Worm (Caenorhabditis elegans) whole organism, late embryonic: ENCODE data around the gene nhr-12.

ENCODE experiments used
- F13H6.1 ChIP-seq: sonication (generic microtip); optimal IDR thresholded peaks from 2 replicates; lab custom pipeline; 2016; ENCODE audit warnings: missing genetic modification characterization, missing compliant biosample characterization
- K02D7.2 ChIP-seq: sonication (generic microtip); optimal IDR thresholded peaks from 2 replicates; lab custom pipeline; 2017; ENCODE audit warnings: mild to moderate bottlenecking, missing genetic modification characterization, missing compliant biosample characterization
- Y22D7AL.16 ChIP-seq: sonication (generic microtip); optimal IDR thresholded peaks from 2 replicates; lab custom pipeline; 2016; ENCODE audit warnings: missing genetic modification characterization, missing compliant biosample characterization
- ceh-18 ChIP-seq: sonication (generic microtip); optimal IDR thresholded peaks from 2 replicates; lab custom pipeline; 2016; ENCODE audit warnings: missing genetic modification characterization, missing compliant biosample characterization
- ceh-19 ChIP-seq: fragments of 200-800 bp; sonication (Bioruptor generic); optimal IDR thresholded peaks from 2 replicates; lab custom pipeline; 2018; ENCODE audit warnings: mild to moderate bottlenecking, missing genetic modification characterization, missing compliant biosample characterization
- ceh-2 ChIP-seq: sonication (generic microtip); optimal IDR thresholded peaks from 2 replicates; lab custom pipeline; 2016; ENCODE audit warnings: missing genotype, missing genetic modification characterization, missing compliant biosample characterization
- ceh-34 ChIP-seq: sonication (generic microtip); optimal IDR thresholded peaks from 2 replicates; lab custom pipeline; 2016; ENCODE audit warnings: mild to moderate bottlenecking, missing genetic modification characterization, missing compliant biosample characterization
- ceh-45 ChIP-seq: fragments of 200-800 bp; sonication (Bioruptor generic); IDR thresholded peaks from 2 replicates; pipeline ENCODE4 v1.3.6; 2022; ENCODE audit warnings: missing genetic modification reagents, missing genetic modification characterization, missing compliant biosample characterization
- ceh-9 ChIP-seq: sonication (generic microtip); optimal IDR thresholded peaks from 2 replicates; lab custom pipeline; 2016; ENCODE audit warnings: mild to moderate bottlenecking, missing genetic modification characterization, inconsistent platforms, missing compliant biosample characterization
- dmd-4 ChIP-seq: sonication (generic microtip); optimal IDR thresholded peaks from 2 replicates; lab custom pipeline; 2016; ENCODE audit warnings: borderline replicate concordance, missing genetic modification characterization, missing compliant biosample characterization
- dve-1 ChIP-seq: sonication (generic microtip); optimal IDR thresholded peaks from 2 replicates; lab custom pipeline; 2017; ENCODE audit warnings: antibody characterized with exemption, mild to moderate bottlenecking, missing genetic modification characterization, missing compliant biosample characterization
- elt-4 ChIP-seq: sonication (generic microtip); optimal IDR thresholded peaks from 2 replicates; lab custom pipeline; 2016; ENCODE audit warnings: missing genetic modification characterization, missing compliant biosample characterization
- ets-4 ChIP-seq: sonication (generic microtip); optimal IDR thresholded peaks from 2 replicates; lab custom pipeline; 2016; ENCODE audit warnings: missing genetic modification characterization, missing compliant biosample characterization
- eyg-1 ChIP-seq: sonication (generic microtip); optimal IDR thresholded peaks from 2 replicates; lab custom pipeline; 2016; ENCODE audit warnings: missing genotype, missing genetic modification characterization, missing compliant biosample characterization
- hlh-15 ChIP-seq: sonication (generic microtip); optimal IDR thresholded peaks from 2 replicates; lab custom pipeline; 2016; ENCODE audit warnings: missing genetic modification characterization, missing compliant biosample characterization
- hlh-30 ChIP-seq: sonication (generic microtip); optimal IDR thresholded peaks from 2 replicates; lab custom pipeline; 2017; ENCODE audit warnings: antibody characterized with exemption, missing genetic modification characterization, missing compliant biosample characterization; ENCODE audit not compliant: insufficient read depth
- hlh-6 ChIP-seq: sonication (generic microtip); optimal IDR thresholded peaks from 2 replicates; lab custom pipeline; 2016; ENCODE audit warnings: missing genotype, missing genetic modification characterization, missing compliant biosample characterization
- lim-6 ChIP-seq: sonication (generic microtip); optimal IDR thresholded peaks from 2 replicates; lab custom pipeline; 2016; ENCODE audit warnings: missing genetic modification characterization, missing compliant biosample characterization
- lin-11 ChIP-seq: fragments of 200-800 bp; sonication (Bioruptor generic); optimal IDR thresholded peaks from 2 replicates; lab custom pipeline; 2018; ENCODE audit warnings: mild to moderate bottlenecking, missing genetic modification characterization, missing compliant biosample characterization
- nfya-1 ChIP-seq: sonication (generic microtip); optimal IDR thresholded peaks from 2 replicates; lab custom pipeline; 2017; ENCODE audit warnings: missing genetic modification characterization, mild to moderate bottlenecking, missing compliant biosample characterization, antibody characterized with exemption, moderate library complexity
- nhr-232 ChIP-seq: sonication (generic microtip); optimal IDR thresholded peaks from 2 replicates; lab custom pipeline; 2016; ENCODE audit warnings: missing genetic modification characterization, missing compliant biosample characterization
- npax-4 ChIP-seq: sonication (generic microtip); optimal IDR thresholded peaks from 2 replicates; lab custom pipeline; 2016; ENCODE audit warnings: missing genetic modification characterization, missing compliant biosample characterization
- odd-2 ChIP-seq: sonication (generic microtip); optimal IDR thresholded peaks from 2 replicates; lab custom pipeline; 2017; ENCODE audit warnings: antibody characterized with exemption, mild to moderate bottlenecking, missing genetic modification characterization, missing compliant biosample characterization
- pha-2 ChIP-seq: sonication (generic microtip); optimal IDR thresholded peaks from 2 replicates; lab custom pipeline; 2017; ENCODE audit warnings: mild to moderate bottlenecking, missing genetic modification characterization, missing compliant biosample characterization
- pha-4 ChIP-seq: fragments of 150-350 bp; optimal IDR thresholded peaks from 2 replicates; lab custom pipeline; 2018; ENCODE audit warnings: missing biosample characterization, missing genetic modification reagents, missing genetic modification characterization
- pros-1 ChIP-seq: fragments of 150-350 bp; optimal IDR thresholded peaks from 2 replicates; lab custom pipeline; 2014; ENCODE audit warnings: missing biosample characterization, missing genetic modification reagents, missing genetic modification characterization
- rnt-1 ChIP-seq: sonication (generic microtip); optimal IDR thresholded peaks from 2 replicates; lab custom pipeline; 2016; ENCODE audit warnings: missing genetic modification characterization, missing compliant biosample characterization
- sox-2 ChIP-seq: fragments of 200-800 bp; sonication (Bioruptor generic); IDR thresholded peaks from 2 replicates; pipeline ENCODE4 v1.3.6; 2022; ENCODE audit warnings: missing genetic modification reagents, missing genetic modification characterization, missing compliant biosample characterization
- syd-9 ChIP-seq: sonication (generic microtip); optimal IDR thresholded peaks from 2 replicates; lab custom pipeline; 2016; ENCODE audit warnings: mild to moderate bottlenecking, missing genetic modification characterization, moderate library complexity, missing compliant biosample characterization
- tbx-2 ChIP-seq: sonication (generic microtip); optimal IDR thresholded peaks from 2 replicates; lab custom pipeline; 2016; ENCODE audit warnings: missing genetic modification characterization, missing compliant biosample characterization
- tbx-7 ChIP-seq: sonication (generic microtip); optimal IDR thresholded peaks from 2 replicates; lab custom pipeline; 2016; ENCODE audit warnings: missing genotype, missing genetic modification characterization, missing compliant biosample characterization
- unc-55 ChIP-seq: sonication (generic microtip); optimal IDR thresholded peaks from 2 replicates; lab custom pipeline; 2017; ENCODE audit warnings: missing biosample characterization, missing genetic modification reagents, missing genetic modification characterization
- zip-5 ChIP-seq: sonication (generic microtip); optimal IDR thresholded peaks from 2 replicates; lab custom pipeline; 2016; ENCODE audit warnings: missing genetic modification characterization, missing compliant biosample characterization
- ztf-16 ChIP-seq: sonication (generic microtip); optimal IDR thresholded peaks from 2 replicates; lab custom pipeline; 2017; ENCODE audit warnings: missing genetic modification characterization, missing compliant biosample characterization

Gene nhr-12

DNA sequence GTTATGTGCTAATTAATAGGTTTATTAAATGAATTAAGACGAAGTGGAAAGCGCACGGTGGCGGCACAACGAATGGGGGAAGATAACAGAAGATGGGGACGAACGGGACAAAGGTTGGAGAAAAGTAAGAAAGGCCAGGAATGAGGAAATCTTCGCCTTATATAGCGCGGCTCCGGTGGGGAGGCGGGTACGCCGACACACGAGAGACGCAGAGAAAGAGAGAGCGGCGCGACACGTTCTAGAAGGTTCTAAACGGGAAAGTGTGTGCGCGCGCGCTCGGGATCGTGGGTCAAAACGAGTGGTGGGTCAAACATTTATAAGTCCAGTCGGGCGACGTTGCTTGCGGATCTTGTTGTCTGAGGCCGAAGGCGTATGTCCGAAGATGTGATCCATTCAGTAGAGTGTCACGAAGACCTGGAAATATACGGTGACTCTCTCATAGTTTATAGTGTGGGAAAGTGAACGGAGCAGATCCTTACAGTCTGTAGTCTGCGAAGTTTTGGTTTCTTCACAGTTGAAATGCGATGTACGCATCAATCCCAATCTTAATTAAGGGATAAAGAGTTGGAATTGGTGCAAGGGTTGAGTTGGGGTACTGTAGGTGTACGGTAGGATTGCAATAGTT lies 34.5 kb downstream of the nhr-12 start:
- 0 out of 2 replicates have a peak, but pooled peaks have one; percentile 33 for TF ChIP-seq ceh-45 (GFP tag; lab: Robert Waterston, UW)

DNA sequence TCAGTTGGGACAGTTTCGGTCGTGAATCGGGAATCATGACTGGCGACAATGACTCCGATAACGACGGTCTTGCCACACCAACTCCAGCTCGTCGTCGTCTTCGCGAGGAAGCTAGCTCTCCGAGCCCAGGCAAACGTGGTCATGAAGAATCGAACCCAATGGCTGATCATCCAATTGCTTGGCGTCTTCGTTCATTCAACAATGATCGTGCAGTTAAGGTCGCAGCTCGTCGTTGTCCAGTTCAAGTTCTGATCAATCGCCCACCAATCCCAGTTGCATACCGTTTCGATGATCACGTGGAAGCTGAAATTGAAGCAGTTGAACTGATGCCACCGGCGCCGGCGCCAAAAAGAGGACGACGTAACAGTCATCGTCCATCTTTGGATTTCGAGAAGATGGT lies 36.7 kb downstream of the nhr-12 start:
- TF ChIP-seq pha-4 (tag; lab: Kevin White, UChicago) (no peak), pros-1 (tag; lab: Kevin White, UChicago) (no peak), tbx-2 (tag; lab: Kevin White, UChicago) (no peak), hlh-6 (tag; lab: Kevin White, UChicago) (no peak), sox-2 (GFP tag; lab: Robert Waterston, UW) (no peak), lin-11 (tag; lab: Kevin White, UChicago) (no peak), npax-4 (tag; lab: Kevin White, UChicago) (no peak), K02D7.2 (no peak), dve-1 (tag; lab: Kevin White, UChicago) (no peak), ztf-16 (no peak), ets-4 (tag; lab: Kevin White, UChicago) (no peak), eyg-1 (tag; lab: Kevin White, UChicago) (no peak), Y22D7AL.16 (tag; lab: Kevin White, UChicago) (no peak), zip-5 (no peak), dmd-4 (tag; lab: Kevin White, UChicago) (no peak), unc-55 (GFP tag; lab: Kevin White, UChicago) (no peak), odd-2 (tag; lab: Kevin White, UChicago) (no peak)
- TF ChIP-seq, all 69 proteins: peak for 0

DNA sequence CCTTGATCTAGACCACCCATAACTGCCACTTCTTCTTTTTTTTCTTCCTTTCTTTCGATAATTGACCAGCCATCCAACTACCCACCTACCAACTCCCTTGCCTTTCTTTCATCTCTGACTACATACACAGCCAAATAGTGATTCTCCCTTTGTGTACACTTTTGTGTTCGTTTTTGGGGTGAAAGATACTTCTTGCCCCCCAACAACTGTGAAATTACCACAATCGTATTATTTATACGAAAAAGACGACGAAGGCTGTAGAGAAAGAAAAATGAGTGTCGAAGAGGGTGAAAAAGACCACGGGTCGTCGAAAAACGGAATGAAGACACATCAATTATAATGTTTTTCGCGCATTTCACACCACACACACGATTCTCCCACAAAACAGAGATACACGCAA lies 37.3 kb downstream of the nhr-12 start:
- TF ChIP-seq nhr-232 (tag; lab: Kevin White, UChicago), result no peak
- no peak for TF ChIP-seq pha-2 (tag; lab: Kevin White, UChicago)
- no peak for TF ChIP-seq elt-4 (tag; lab: Kevin White, UChicago)
- TF ChIP-seq syd-9 (tag; lab: Kevin White, UChicago), result no peak
- no peak for TF ChIP-seq ztf-16
- no peak for TF ChIP-seq ceh-2 (tag; lab: Kevin White, UChicago)
- no peak for TF ChIP-seq unc-55 (GFP tag; lab: Kevin White, UChicago)

ce11 chrV:10044735-10045134 lies 39.1 kb downstream of the nhr-12 start:
- peak; percentile 68 for TF ChIP-seq ceh-34 (tag; lab: Kevin White, UChicago)
- no peak for TF ChIP-seq hlh-6 (tag; lab: Kevin White, UChicago)
- TF ChIP-seq lim-6 (tag; lab: Kevin White, UChicago), result no peak
- peak; percentile 58 for TF ChIP-seq ceh-19 (GFP tag; lab: Kevin White, UChicago)
- TF ChIP-seq eyg-1 (tag; lab: Kevin White, UChicago), result no peak
- TF ChIP-seq rnt-1, result no peak
- TF ChIP-seq ets-4 (tag; lab: Kevin White, UChicago), result no peak

- TF ChIP-seq nfya-1 (tag; lab: Kevin White, UChicago), result no peak
- TF ChIP-seq rnt-1, result no peak
- no peak for TF ChIP-seq hlh-15 (tag; lab: Kevin White, UChicago)
- no peak for TF ChIP-seq hlh-30 (tag; lab: Kevin White, UChicago)
- TF ChIP-seq ceh-9, result no peak
- TF ChIP-seq ztf-16, result no peak
- peak; percentile 62 for TF ChIP-seq ceh-18 (tag; lab: Kevin White, UChicago)
- no peak for TF ChIP-seq tbx-7 (tag; lab: Kevin White, UChicago)
- no peak for TF ChIP-seq F13H6.1
These were observed 40.5 kb downstream of the nhr-12 start, which contains the start of gene T06E8.8 for ce11 chrV:10043234-10043796. TSS of gene T06E8.8 (plus strand) at chrV:10043746.
